Fruit fly (Drosophila melanogaster) whole organism, embryonic: ENCODE results near the gene CG10694.

Experiments
- Ada2b ChIP-seq: fragments of 200-800 bp; sonication (Bioruptor generic); IDR thresholded peaks from 2 replicates; pipeline ENCODE4 v1.3.6; 2022; ENCODE audit warnings: missing biosample characterization, missing genetic modification characterization
- Atf-2 ChIP-seq: fragments of 200-800 bp; sonication (Bioruptor generic); optimal IDR thresholded peaks from 2 replicates; lab custom pipeline; 2016; ENCODE audit warnings: missing biosample characterization, missing genetic modification characterization
- Atf3 ChIP-seq: fragments of 200-800 bp; sonication (Bioruptor generic); optimal IDR thresholded peaks from 3 replicates; lab custom pipeline; 2016; ENCODE audit warnings: missing biosample characterization, missing genetic modification characterization
- Bdp1 ChIP-seq: fragments of 200-800 bp; sonication (Bioruptor generic); optimal IDR thresholded peaks from 3 replicates; lab custom pipeline; 2016; ENCODE audit warnings: missing biosample characterization, missing genetic modification characterization
- CG10267 ChIP-seq: fragments of 200-800 bp; sonication (Bioruptor generic); optimal IDR thresholded peaks from 2 replicates; lab custom pipeline; 2018; ENCODE audit warnings: missing biosample characterization, mild to moderate bottlenecking, missing genetic modification characterization, moderate library complexity
- CG15696 ChIP-seq: fragments of 200-800 bp; sonication (Bioruptor generic); optimal IDR thresholded peaks from 2 replicates; lab custom pipeline; 2019; ENCODE audit warnings: missing biosample characterization, mild to moderate bottlenecking, missing genetic modification characterization, moderate library complexity
- CG16813 ChIP-seq: fragments of 200-800 bp; sonication (Bioruptor generic); IDR thresholded peaks from 3 replicates; pipeline ENCODE4 v1.3.6; 2022; ENCODE audit warnings: missing biosample characterization, missing genetic modification characterization; ENCODE audit not compliant: partially characterized antibody
- CG3281 ChIP-seq: fragments of 200-800 bp; sonication (Bioruptor generic); optimal IDR thresholded peaks from 3 replicates; lab custom pipeline; 2017; ENCODE audit warnings: missing biosample characterization, mild to moderate bottlenecking, missing genetic modification characterization
- CG42726 ChIP-seq: fragments of 200-800 bp; sonication (Bioruptor generic); IDR thresholded peaks from 2 replicates; pipeline ENCODE4 v1.3.6; 2022; ENCODE audit warnings: missing biosample characterization, missing genetic modification characterization; ENCODE audit not compliant: partially characterized antibody
- CG4617 ChIP-seq: fragments of 200-800 bp; sonication (Bioruptor generic); optimal IDR thresholded peaks from 3 replicates; lab custom pipeline; 2016; ENCODE audit warnings: missing biosample characterization, missing genetic modification characterization, borderline replicate concordance
- CG6689 ChIP-seq: fragments of 200-800 bp; sonication (Bioruptor generic); IDR thresholded peaks from 2 replicates; pipeline ENCODE4 v1.3.6; 2022; ENCODE audit warnings: missing biosample characterization, missing genetic modification characterization
- CG9932 ChIP-seq: fragments of 200-800 bp; sonication (Bioruptor generic); IDR thresholded peaks from 2 replicates; pipeline ENCODE4 v1.3.6; 2022; ENCODE audit warnings: missing biosample characterization, missing genetic modification characterization
- CrebB ChIP-seq: fragments of 200-800 bp; sonication (Bioruptor generic); optimal IDR thresholded peaks from 3 replicates; lab custom pipeline; 2018; ENCODE audit warnings: missing biosample characterization, mild to moderate bottlenecking, missing genetic modification characterization
- Dek ChIP-seq: fragments of 200-800 bp; sonication (Bioruptor generic); optimal IDR thresholded peaks from 3 replicates; lab custom pipeline; 2019; ENCODE audit warnings: missing biosample characterization, mild to moderate bottlenecking, missing genetic modification characterization, moderate library complexity
- Dfd ChIP-seq, 2 experiments: fragments of >200 bp; optimal IDR thresholded peaks; 2 replicates each; lab custom pipeline; 2017; ENCODE audit warnings: missing biosample characterization in 2 of 2, missing genetic modification characterization in 2 of 2
- Dll ChIP-seq: fragments of 200-800 bp; sonication (Bioruptor generic); IDR thresholded peaks from 4 replicates; pipeline ENCODE4 v1.3.6; 2022; ENCODE audit warnings: missing biosample characterization, missing genetic modification characterization; ENCODE audit not compliant: partially characterized antibody
- E2f2 ChIP-seq: fragments of 200-800 bp; sonication (Bioruptor generic); IDR thresholded peaks from 2 replicates; pipeline ENCODE4 v1.3.6; 2022; ENCODE audit warnings: missing biosample characterization, missing genetic modification characterization
- Ets65A ChIP-seq: fragments of 200-800 bp; sonication (Bioruptor generic); peaks from one replicate; lab custom pipeline; 2016; ENCODE audit warnings: missing biosample characterization, missing genetic modification characterization
- Hr51 ChIP-seq, 2 experiments: fragments of 200-800 bp; sonication (Bioruptor generic); optimal IDR thresholded peaks; 2 replicates in 1 of 2; 3 replicates in 1 of 2; lab custom pipeline; 2016 to 2018; ENCODE audit warnings: missing biosample characterization in 2 of 2, missing genetic modification characterization in 2 of 2, mild to moderate bottlenecking in 1 of 2, moderate library complexity in 1 of 2
- Mad ChIP-seq: fragments of 200-800 bp; sonication (Bioruptor generic); optimal IDR thresholded peaks from 2 replicates; lab custom pipeline; 2016; ENCODE audit warnings: missing biosample characterization, missing genetic modification characterization
- Mes4 ChIP-seq: fragments of 200-800 bp; sonication (Bioruptor generic); optimal IDR thresholded peaks from 2 replicates; lab custom pipeline; 2016; ENCODE audit warnings: missing biosample characterization, missing genetic modification characterization
- Mrtf ChIP-seq: fragments of 200-800 bp; sonication (Bioruptor generic); IDR thresholded peaks from 3 replicates; pipeline ENCODE4 v1.3.6; 2022; ENCODE audit warnings: missing biosample characterization, missing genetic modification characterization
- Rfx ChIP-seq: fragments of 200-800 bp; sonication (Bioruptor generic); IDR thresholded peaks from 2 replicates; pipeline ENCODE4 v1.3.6; 2022; ENCODE audit warnings: missing biosample characterization, missing genetic modification characterization
- Sox100B ChIP-seq: fragments of 200-800 bp; sonication (Bioruptor generic); optimal IDR thresholded peaks from 3 replicates; lab custom pipeline; 2018; ENCODE audit warnings: missing biosample characterization, mild to moderate bottlenecking, missing genetic modification characterization
- Spps ChIP-seq: fragments of 200-800 bp; sonication (Bioruptor generic); optimal IDR thresholded peaks from 2 replicates; lab custom pipeline; 2018; ENCODE audit warnings: missing biosample characterization, mild to moderate bottlenecking, missing genetic modification characterization
- Trl ChIP-seq, 3 experiments: fragments of >200 bp in 2 of 3; fragments of 200-800 bp in 1 of 3; sonication (Bioruptor generic) in 1 of 3; optimal IDR thresholded peaks; 2 replicates in 1 of 3; 3 replicates in 2 of 3; lab custom pipeline; 2016 to 2017; ENCODE audit warnings: missing biosample characterization in 1 of 3, missing genetic modification characterization in 1 of 3
- Vsx1 ChIP-seq: fragments of 200-800 bp; sonication (Bioruptor generic); optimal IDR thresholded peaks from 2 replicates; lab custom pipeline; 2017; ENCODE audit warnings: missing biosample characterization, mild to moderate bottlenecking, missing genetic modification characterization, missing genetic modification reagents
- ara ChIP-seq: fragments of 200-800 bp; sonication (Bioruptor generic); IDR thresholded peaks from 2 replicates; pipeline ENCODE4 v1.3.6; 2022; ENCODE audit warnings: missing biosample characterization, missing genetic modification characterization
- bowl ChIP-seq: fragments of 200-800 bp; sonication (Bioruptor generic); IDR thresholded peaks from 2 replicates; pipeline ENCODE4 v1.3.6; 2022; ENCODE audit warnings: missing biosample characterization, missing genetic modification characterization
- cato ChIP-seq: fragments of 200-800 bp; sonication (Bioruptor generic); optimal IDR thresholded peaks from 2 replicates; lab custom pipeline; 2016; ENCODE audit warnings: missing biosample characterization, missing genetic modification characterization, borderline replicate concordance
- caup ChIP-seq: fragments of 200-800 bp; sonication (Bioruptor generic); optimal IDR thresholded peaks from 3 replicates; lab custom pipeline; 2017; ENCODE audit warnings: missing biosample characterization, mild to moderate bottlenecking, missing genetic modification characterization, moderate library complexity; ENCODE audit not compliant: severe bottlenecking
- dm ChIP-seq: fragments of 200-800 bp; sonication (Bioruptor generic); optimal IDR thresholded peaks from 3 replicates; lab custom pipeline; 2016; ENCODE audit warnings: missing biosample characterization, missing genetic modification characterization
- dmrt99B ChIP-seq: fragments of 200-800 bp; sonication (Bioruptor generic); optimal IDR thresholded peaks from 2 replicates; lab custom pipeline; 2018; ENCODE audit warnings: missing biosample characterization, mild to moderate bottlenecking, missing genetic modification characterization, moderate library complexity
- gem ChIP-seq: fragments of 200-800 bp; sonication (Bioruptor generic); optimal IDR thresholded peaks from 2 replicates; lab custom pipeline; 2019; ENCODE audit warnings: missing biosample characterization, mild to moderate bottlenecking, missing genetic modification characterization, moderate library complexity
- jumu ChIP-seq: fragments of 200-800 bp; sonication (Bioruptor generic); optimal IDR thresholded peaks from 3 replicates; lab custom pipeline; 2016; ENCODE audit warnings: missing biosample characterization, missing genetic modification characterization
- lilli ChIP-seq: fragments of 200-800 bp; sonication (Bioruptor generic); optimal IDR thresholded peaks from 3 replicates; lab custom pipeline; 2016; ENCODE audit warnings: missing biosample characterization, missing genetic modification characterization
- nau ChIP-seq: fragments of 200-800 bp; sonication (Bioruptor generic); optimal IDR thresholded peaks from 3 replicates; lab custom pipeline; 2017; ENCODE audit warnings: missing biosample characterization, mild to moderate bottlenecking, missing genetic modification characterization, missing genetic modification reagents
- prd ChIP-seq, 3 experiments: fragments of >200 bp in 2 of 3; fragments of 200-800 bp in 1 of 3; sonication (Bioruptor generic) in 1 of 3; optimal IDR thresholded peaks in 2 of 3; IDR thresholded peaks in 1 of 3; 2 replicates in 2 of 3; 3 replicates in 1 of 3; pipeline versions ENCODE4 v1.3.6 to Lab custom; 2017 to 2022; ENCODE audit warnings: missing biosample characterization in 1 of 3, missing genetic modification characterization in 1 of 3
- row ChIP-seq: fragments of 200-800 bp; sonication (Bioruptor generic); IDR thresholded peaks from 3 replicates; pipeline ENCODE4 v1.3.6; 2022; ENCODE audit warnings: missing biosample characterization, missing genetic modification characterization
- salm ChIP-seq: fragments of 200-800 bp; sonication (Bioruptor generic); optimal IDR thresholded peaks from 2 replicates; lab custom pipeline; 2018; ENCODE audit warnings: missing biosample characterization, mild to moderate bottlenecking, missing genetic modification characterization
- schlank ChIP-seq: fragments of 200-800 bp; sonication (Bioruptor generic); optimal IDR thresholded peaks from 2 replicates; lab custom pipeline; 2018; ENCODE audit warnings: missing biosample characterization, mild to moderate bottlenecking, missing genetic modification characterization
- sima ChIP-seq: fragments of 200-800 bp; sonication (Bioruptor generic); optimal IDR thresholded peaks from 2 replicates; lab custom pipeline; 2016; ENCODE audit warnings: missing biosample characterization, missing genetic modification characterization
- sr ChIP-seq: fragments of 200-800 bp; sonication (Bioruptor generic); IDR thresholded peaks from 3 replicates; pipeline ENCODE4 v1.3.6; 2022; ENCODE audit warnings: missing biosample characterization, missing genetic modification characterization
- toy ChIP-seq: fragments of 200-800 bp; sonication (Bioruptor generic); IDR thresholded peaks from 2 replicates; pipeline ENCODE4 v1.3.6; 2022; ENCODE audit warnings: missing biosample characterization, missing genetic modification characterization

The CG10694 gene

dm6 chr3R:24079110-24079509, 28.1 kb upstream of the CG10694 start (continued):
- 0 out of 2 replicates have a peak, but pooled peaks have one; percentile 6 for TF ChIP-seq E2f2 (GFP tag; lab: Robert Waterston, UW)
- TF ChIP-seq prd (optimal IDR thresholded peaks at IDR 0.05; lab: Kevin White, UChicago) = no peak
- TF ChIP-seq prd (GFP tag; IDR thresholded peaks at IDR 0.05; lab: Robert Waterston, UW) = 0 out of 3 replicates have a peak, but pooled peaks have one; percentile 22
- peak; percentile 16; the same call in 1 of the 2 replicates for TF ChIP-seq Rfx (GFP tag; lab: Robert Waterston, UW)
- TF ChIP-seq dmrt99B (tag; lab: Kevin White, UChicago) = peak; percentile 14
- no peak for TF ChIP-seq CG9932 (GFP tag; lab: Robert Waterston, UW)
- 0 out of 2 replicates have a peak, but pooled peaks have one; percentile 28 for TF ChIP-seq CG6689 (GFP tag; lab: Robert Waterston, UW)
- TF ChIP-seq nau (GFP tag; lab: Kevin White, UChicago) = no peak
- TF ChIP-seq Trl (optimal IDR thresholded peaks at IDR 0.05; lab: Kevin White, UChicago) = no peak
- no peak for TF ChIP-seq Trl (GFP tag; optimal IDR thresholded peaks at IDR 0.05; lab: Kevin White, UChicago)
- TF ChIP-seq Ada2b = peak; percentile 9; the same call in 1 of the 2 replicates
- TF ChIP-seq sr (GFP tag; lab: Robert Waterston, UW) = no peak
- no peak for TF ChIP-seq CG3281 (GFP tag; lab: Kevin White, UChicago)
- peak; percentile 40 for TF ChIP-seq gem (tag; lab: Kevin White, UChicago)
- TF ChIP-seq dm = no peak
- no peak for TF ChIP-seq Mad (GFP tag; lab: Kevin White, UChicago)
- TF ChIP-seq Dll = no peak
- TF ChIP-seq Atf3 (GFP tag; lab: Kevin White, UChicago) = no peak
- TF ChIP-seq Hr51 (GFP tag; optimal IDR thresholded peaks at IDR 0.05; lab: Kevin White, UChicago) = peak in 1 of 2 experiments; percentile 16
- TF ChIP-seq Sox100B (GFP tag; lab: Kevin White, UChicago) = no peak
- TF ChIP-seq CG10267 (tag; lab: Kevin White, UChicago) = peak; percentile 12
- no peak for TF ChIP-seq cato
- no peak for TF ChIP-seq schlank (tag; lab: Kevin White, UChicago)
- TF ChIP-seq row (GFP tag; lab: Robert Waterston, UW) = peak; percentile 31; the same call in 1 of the 3 replicates

dm6 chr3R:24079613-24080012, 27.6 kb upstream of the CG10694 start:
- TF ChIP-seq Dfd (GFP tag; optimal IDR thresholded peaks at IDR 0.05; lab: Kevin White, UChicago) (peak in 1 of 2 experiments; percentile 17), ara (GFP tag; lab: Robert Waterston, UW) (no peak), Vsx1 (GFP tag; lab: Kevin White, UChicago) (no peak), bowl (no peak), Ets65A (GFP tag; lab: Kevin White, UChicago) (peak; percentile 38), toy (no peak), CG42726 (GFP tag; lab: Robert Waterston, UW) (no peak), Mes4 (no peak), CG16813 (GFP tag; lab: Robert Waterston, UW) (no peak), sima (GFP tag; lab: Kevin White, UChicago) (no peak), jumu (GFP tag; lab: Kevin White, UChicago) (no peak), CG15696 (tag; lab: Kevin White, UChicago) (no peak), Rfx (GFP tag; lab: Robert Waterston, UW) (no peak), Atf-2 (GFP tag; lab: Kevin White, UChicago) (no peak), Mrtf (GFP tag; lab: Robert Waterston, UW) (0 out of 3 replicates have a peak, but pooled peaks have one; percentile 11), Bdp1 (GFP tag; lab: Kevin White, UChicago) (no peak), Spps (tag; lab: Kevin White, UChicago) (no peak), salm (no peak), CrebB (tag; lab: Kevin White, UChicago) (no peak), lilli (GFP tag; lab: Kevin White, UChicago) (no peak), CG4617 (GFP tag; lab: Kevin White, UChicago) (no peak), Dek (tag; lab: Kevin White, UChicago) (no peak), caup (GFP tag; lab: Kevin White, UChicago) (no peak)
